Fruit fly (Drosophila melanogaster) whole organism, embryonic: ENCODE results near the gene tplus3a.
A peak's percentile ranks its signal among the peaks of the same experiment; 100 is the strongest.

ENCODE experiments used
- ATbp ChIP-seq: fragments of 200-800 bp; sonication (Bioruptor generic); optimal IDR thresholded peaks from 2 replicates; lab custom pipeline; 2017; ENCODE audit warnings: missing biosample characterization, mild to moderate bottlenecking, missing genetic modification characterization, missing genetic modification reagents
- Atf-2 ChIP-seq: fragments of 200-800 bp; sonication (Bioruptor generic); optimal IDR thresholded peaks from 2 replicates; lab custom pipeline; 2016; ENCODE audit warnings: missing biosample characterization, missing genetic modification characterization
- Bgb ChIP-seq: fragments of 200-800 bp; sonication (Bioruptor generic); IDR thresholded peaks from 2 replicates; pipeline ENCODE4 v1.3.6; 2022; ENCODE audit warnings: missing biosample characterization, missing genetic modification characterization; ENCODE audit not compliant: partially characterized antibody
- CG12744 ChIP-seq: fragments of 200-800 bp; sonication (Bioruptor generic); optimal IDR thresholded peaks from 2 replicates; lab custom pipeline; 2016; ENCODE audit warnings: missing biosample characterization, missing genetic modification characterization
- CG13287 ChIP-seq: fragments of 200-800 bp; sonication (Bioruptor generic); IDR thresholded peaks from 2 replicates; pipeline ENCODE4 v1.3.6; 2022; ENCODE audit warnings: missing biosample characterization, missing genetic modification characterization; ENCODE audit not compliant: partially characterized antibody
- CG17568 ChIP-seq: fragments of 200-800 bp; sonication (Bioruptor generic); optimal IDR thresholded peaks from 2 replicates; lab custom pipeline; 2018; ENCODE audit warnings: missing biosample characterization, mild to moderate bottlenecking, missing genetic modification characterization, moderate library complexity
- CG17612 ChIP-seq: fragments of 200-800 bp; sonication (Bioruptor generic); IDR thresholded peaks from 2 replicates; pipeline ENCODE4 v1.3.6; 2022; ENCODE audit warnings: missing biosample characterization, missing genetic modification characterization
- CG17912 ChIP-seq: fragments of 200-800 bp; sonication (Bioruptor generic); optimal IDR thresholded peaks from 2 replicates; lab custom pipeline; 2018; ENCODE audit warnings: missing biosample characterization, mild to moderate bottlenecking, missing genetic modification characterization
- CG18262 ChIP-seq: fragments of 200-800 bp; optimal IDR thresholded peaks from 3 replicates; lab custom pipeline; 2019; ENCODE audit warnings: missing biosample characterization, mild to moderate bottlenecking, missing genetic modification characterization, moderate library complexity
- CG2202 ChIP-seq: fragments of 200-800 bp; sonication (Bioruptor generic); optimal IDR thresholded peaks from 2 replicates; lab custom pipeline; 2018; ENCODE audit warnings: missing biosample characterization, mild to moderate bottlenecking, missing genetic modification characterization
- CG2875 ChIP-seq: fragments of 200-800 bp; sonication (Bioruptor generic); optimal IDR thresholded peaks from 2 replicates; lab custom pipeline; 2017; ENCODE audit warnings: missing biosample characterization, mild to moderate bottlenecking, missing genetic modification characterization, missing genetic modification reagents
- CG3163 ChIP-seq: fragments of 200-800 bp; sonication (Bioruptor generic); optimal IDR thresholded peaks from 3 replicates; lab custom pipeline; 2016; ENCODE audit warnings: missing biosample characterization, missing genetic modification characterization
- CG3847 ChIP-seq: fragments of 200-800 bp; sonication (Bioruptor generic); IDR thresholded peaks from 2 replicates; pipeline ENCODE4 v1.3.6; 2022; ENCODE audit warnings: missing biosample characterization, missing genetic modification characterization
- CG5953 ChIP-seq: fragments of 200-800 bp; sonication (Bioruptor generic); IDR thresholded peaks from 2 replicates; pipeline ENCODE4 v1.3.6; 2022; ENCODE audit warnings: missing biosample characterization, missing genetic modification characterization
- CG6254 ChIP-seq: fragments of 200-800 bp; sonication (Bioruptor generic); optimal IDR thresholded peaks from 3 replicates; lab custom pipeline; 2017; ENCODE audit warnings: mild to moderate bottlenecking, missing biosample characterization, missing genetic modification reagents, missing genetic modification characterization
- CG6272 ChIP-seq: fragments of 200-800 bp; sonication (Bioruptor generic); IDR thresholded peaks from 2 replicates; pipeline ENCODE4 v1.3.6; 2022; ENCODE audit warnings: missing biosample characterization, missing genetic modification characterization
- CG6813 ChIP-seq: fragments of 200-800 bp; sonication (Bioruptor generic); optimal IDR thresholded peaks from 2 replicates; lab custom pipeline; 2017; ENCODE audit warnings: missing biosample characterization, missing genetic modification characterization, mild to moderate bottlenecking, moderate library complexity, missing genetic modification reagents
- CG7372 ChIP-seq: fragments of 200-800 bp; sonication (Bioruptor generic); IDR thresholded peaks from 2 replicates; pipeline ENCODE4 v1.3.6; 2022; ENCODE audit warnings: missing biosample characterization, missing genetic modification characterization
- CoRest ChIP-seq: fragments of 200-800 bp; sonication (Bioruptor generic); optimal IDR thresholded peaks from 3 replicates; lab custom pipeline; 2018; ENCODE audit warnings: missing biosample characterization, mild to moderate bottlenecking, missing genetic modification characterization, moderate library complexity
- Dad ChIP-seq: fragments of 200-800 bp; sonication (Bioruptor generic); optimal IDR thresholded peaks from 3 replicates; lab custom pipeline; 2016; ENCODE audit warnings: missing biosample characterization, missing genetic modification characterization
- Doc2 ChIP-seq: fragments of 200-800 bp; sonication (Bioruptor generic); IDR thresholded peaks from 2 replicates; pipeline ENCODE4 v1.3.6; 2022; ENCODE audit warnings: missing biosample characterization, missing genetic modification characterization
- Drgx ChIP-seq: fragments of 200-800 bp; sonication (Bioruptor generic); IDR thresholded peaks from 2 replicates; pipeline ENCODE4 v1.3.6; 2022; ENCODE audit warnings: missing biosample characterization, missing genetic modification characterization
- HHEX ChIP-seq: fragments of 200-800 bp; sonication (Bioruptor generic); optimal IDR thresholded peaks from 3 replicates; lab custom pipeline; 2017; ENCODE audit warnings: missing biosample characterization, mild to moderate bottlenecking, missing genetic modification characterization, missing genetic modification reagents
- MESR4 ChIP-seq: fragments of 200-800 bp; sonication (Bioruptor generic); optimal IDR thresholded peaks from 2 replicates; lab custom pipeline; 2018; ENCODE audit warnings: missing biosample characterization, mild to moderate bottlenecking, missing genetic modification characterization, moderate library complexity
- Meics ChIP-seq: fragments of 200-800 bp; sonication (Bioruptor generic); optimal IDR thresholded peaks from 2 replicates; lab custom pipeline; 2017; ENCODE audit warnings: missing biosample characterization, mild to moderate bottlenecking, missing genetic modification characterization
- Oli ChIP-seq: fragments of 200-800 bp; sonication (Bioruptor generic); optimal IDR thresholded peaks from 2 replicates; lab custom pipeline; 2018; ENCODE audit warnings: missing biosample characterization, mild to moderate bottlenecking, missing genetic modification characterization, moderate library complexity
- PHDP ChIP-seq: fragments of 200-800 bp; sonication (Bioruptor generic); optimal IDR thresholded peaks from 3 replicates; lab custom pipeline; 2018; ENCODE audit warnings: missing biosample characterization, mild to moderate bottlenecking, missing genetic modification characterization, moderate library complexity
- Sox100B ChIP-seq: fragments of 200-800 bp; sonication (Bioruptor generic); optimal IDR thresholded peaks from 3 replicates; lab custom pipeline; 2018; ENCODE audit warnings: missing biosample characterization, mild to moderate bottlenecking, missing genetic modification characterization
- Xrp1 ChIP-seq: fragments of 200-800 bp; sonication (Bioruptor generic); IDR thresholded peaks from 2 replicates; pipeline ENCODE4 v1.3.6; 2022; ENCODE audit warnings: missing biosample characterization, missing genetic modification characterization
- YL-1 ChIP-seq: fragments of 200-800 bp; sonication (Bioruptor generic); optimal IDR thresholded peaks from 3 replicates; lab custom pipeline; 2017; ENCODE audit warnings: missing biosample characterization, mild to moderate bottlenecking, missing genetic modification characterization
- ab ChIP-seq: fragments of 200-800 bp; sonication (Bioruptor generic); optimal IDR thresholded peaks from 2 replicates; lab custom pipeline; 2016; ENCODE audit warnings: missing biosample characterization, missing genetic modification characterization
- ara ChIP-seq: fragments of 200-800 bp; sonication (Bioruptor generic); IDR thresholded peaks from 2 replicates; pipeline ENCODE4 v1.3.6; 2022; ENCODE audit warnings: missing biosample characterization, missing genetic modification characterization
- ase ChIP-seq: fragments of 200-800 bp; sonication (Bioruptor generic); IDR thresholded peaks from 3 replicates; pipeline ENCODE4 v1.3.6; 2022; ENCODE audit warnings: missing biosample characterization, missing genetic modification characterization
- bcd ChIP-seq: fragments of 200-800 bp; sonication (Bioruptor generic); optimal IDR thresholded peaks from 2 replicates; lab custom pipeline; 2017; ENCODE audit warnings: missing biosample characterization, mild to moderate bottlenecking, missing genetic modification characterization
- caup ChIP-seq: fragments of 200-800 bp; sonication (Bioruptor generic); optimal IDR thresholded peaks from 3 replicates; lab custom pipeline; 2017; ENCODE audit warnings: missing biosample characterization, mild to moderate bottlenecking, missing genetic modification characterization, moderate library complexity; ENCODE audit not compliant: severe bottlenecking
- crc ChIP-seq: fragments of 200-800 bp; sonication (Bioruptor generic); optimal IDR thresholded peaks from 2 replicates; lab custom pipeline; 2016; ENCODE audit warnings: missing biosample characterization, missing genetic modification characterization
- dimm ChIP-seq: fragments of 200-800 bp; sonication (Bioruptor generic); IDR thresholded peaks from 2 replicates; pipeline ENCODE4 v1.3.6; 2022; ENCODE audit warnings: missing biosample characterization, missing genetic modification characterization
- dmrt11E ChIP-seq: fragments of 200-800 bp; sonication (Bioruptor generic); optimal IDR thresholded peaks from 3 replicates; lab custom pipeline; 2018; ENCODE audit warnings: missing biosample characterization, mild to moderate bottlenecking, missing genetic modification characterization, moderate library complexity
- dysf ChIP-seq: fragments of 200-800 bp; sonication (Bioruptor generic); IDR thresholded peaks from 3 replicates; pipeline ENCODE4 v1.3.6; 2022; ENCODE audit warnings: missing biosample characterization, missing genetic modification characterization
- en ChIP-seq: fragments of 200-800 bp; sonication (Bioruptor generic); optimal IDR thresholded peaks from 2 replicates; lab custom pipeline; 2016; ENCODE audit warnings: missing biosample characterization, missing genetic modification characterization
- fd3F ChIP-seq: fragments of 200-800 bp; sonication (Bioruptor generic); optimal IDR thresholded peaks from 2 replicates; lab custom pipeline; 2018; ENCODE audit warnings: missing biosample characterization, mild to moderate bottlenecking, missing genetic modification characterization, moderate library complexity
- klu ChIP-seq: fragments of 200-800 bp; sonication (Bioruptor generic); IDR thresholded peaks from 2 replicates; pipeline ENCODE4 v1.3.6; 2022; ENCODE audit warnings: missing biosample characterization, missing genetic modification characterization
- nau ChIP-seq: fragments of 200-800 bp; sonication (Bioruptor generic); optimal IDR thresholded peaks from 3 replicates; lab custom pipeline; 2017; ENCODE audit warnings: missing biosample characterization, mild to moderate bottlenecking, missing genetic modification characterization, missing genetic modification reagents
- nerfin-1 ChIP-seq: fragments of 200-800 bp; sonication (Bioruptor generic); optimal IDR thresholded peaks from 3 replicates; lab custom pipeline; 2019; ENCODE audit warnings: missing biosample characterization, mild to moderate bottlenecking, missing genetic modification characterization, moderate library complexity
- pros ChIP-seq: fragments of 200-800 bp; sonication (Bioruptor generic); optimal IDR thresholded peaks from 3 replicates; lab custom pipeline; 2019; ENCODE audit warnings: missing biosample characterization, mild to moderate bottlenecking, missing genetic modification characterization, moderate library complexity
- salm ChIP-seq: fragments of 200-800 bp; sonication (Bioruptor generic); optimal IDR thresholded peaks from 2 replicates; lab custom pipeline; 2018; ENCODE audit warnings: missing biosample characterization, mild to moderate bottlenecking, missing genetic modification characterization
- sc ChIP-seq, 3 experiments: fragments of >200 bp in 2 of 3; fragments of 200-800 bp in 1 of 3; sonication (Bioruptor generic) in 1 of 3; optimal IDR thresholded peaks; 2 replicates in 2 of 3; 3 replicates in 1 of 3; lab custom pipeline; 2017; ENCODE audit warnings: mild to moderate bottlenecking in 1 of 3, missing biosample characterization in 1 of 3, missing genetic modification characterization in 1 of 3, missing genetic modification reagents in 1 of 3
- scrt ChIP-seq: fragments of 200-800 bp; sonication (Bioruptor generic); optimal IDR thresholded peaks from 2 replicates; lab custom pipeline; 2018; ENCODE audit warnings: missing biosample characterization, mild to moderate bottlenecking, missing genetic modification characterization, moderate library complexity
- shn ChIP-seq: fragments of 200-800 bp; sonication (Bioruptor generic); optimal IDR thresholded peaks from 3 replicates; lab custom pipeline; 2016; ENCODE audit warnings: missing biosample characterization, missing genetic modification characterization
- trem ChIP-seq: fragments of 200-800 bp; optimal IDR thresholded peaks from 3 replicates; lab custom pipeline; 2019; ENCODE audit warnings: missing biosample characterization, mild to moderate bottlenecking, missing genetic modification characterization, moderate library complexity
- usp ChIP-seq: fragments of >200 bp; optimal IDR thresholded peaks from 2 replicates; lab custom pipeline; 2017; ENCODE audit warnings: missing biosample characterization, missing genetic modification characterization

Gene tplus3a

dm6 chr2L:22036877-22037276 is 34.1 kb upstream of the tplus3a start (continued):
- TF ChIP-seq sc (optimal IDR thresholded peaks at IDR 0.05; lab: Kevin White, UChicago) (no peak), sc (GFP tag; optimal IDR thresholded peaks at IDR 0.05; lab: Kevin White, UChicago) (peak; percentile 15), CG3847 (GFP tag; lab: Robert Waterston, UW) (no peak), pros (GFP tag; lab: Kevin White, UChicago) (no peak), ara (GFP tag; lab: Robert Waterston, UW) (peak; percentile 52; the same call in 1 of the 2 replicates), Xrp1 (GFP tag; lab: Robert Waterston, UW) (peak; percentile 79), ab (GFP tag; lab: Kevin White, UChicago) (no peak), Meics (GFP tag; lab: Kevin White, UChicago) (no peak), fd3F (GFP tag; lab: Kevin White, UChicago) (no peak), CG17912 (GFP tag; lab: Kevin White, UChicago) (no peak), CG18262 (tag; lab: Kevin White, UChicago) (no peak), Sox100B (GFP tag; lab: Kevin White, UChicago) (peak; percentile 4), CG6254 (GFP tag; lab: Kevin White, UChicago) (peak; percentile 56), bcd (no peak), dimm (GFP tag; lab: Robert Waterston, UW) (no peak), CG7372 (GFP tag; lab: Robert Waterston, UW) (no peak), shn (GFP tag; lab: Kevin White, UChicago) (no peak), CG13287 (GFP tag; lab: Robert Waterston, UW) (no peak), YL-1 (GFP tag; lab: Kevin White, UChicago) (no peak), CG2875 (GFP tag; lab: Kevin White, UChicago) (no peak), CG2202 (tag; lab: Kevin White, UChicago) (peak; percentile 53), CG17612 (GFP tag; lab: Robert Waterston, UW) (no peak), CG6813 (peak; percentile 59), CG17568 (GFP tag; lab: Kevin White, UChicago) (no peak), ase (GFP tag; lab: Robert Waterston, UW) (no peak), salm (tag; lab: Kevin White, UChicago) (no peak), Drgx (GFP tag; lab: Robert Waterston, UW) (no peak), dysf (GFP tag; lab: Robert Waterston, UW) (no peak), nerfin-1 (tag; lab: Kevin White, UChicago) (no peak), caup (GFP tag; lab: Kevin White, UChicago) (no peak), klu (no peak), ATbp (GFP tag; lab: Kevin White, UChicago) (peak; percentile 41), Dad (no peak), MESR4 (no peak), crc (GFP tag; lab: Kevin White, UChicago) (no peak), Bgb (GFP tag; lab: Robert Waterston, UW) (no peak), CoRest (tag; lab: Kevin White, UChicago) (no peak), PHDP (tag; lab: Kevin White, UChicago) (no peak), HHEX (GFP tag; lab: Kevin White, UChicago) (no peak), nau (GFP tag; lab: Kevin White, UChicago) (no peak), dmrt11E (tag; lab: Kevin White, UChicago) (peak; percentile 65), Oli (tag; lab: Kevin White, UChicago) (no peak), CG6272 (GFP tag; lab: Robert Waterston, UW) (no peak), scrt (GFP tag; lab: Kevin White, UChicago) (no peak), Doc2 (no peak), Atf-2 (GFP tag; lab: Kevin White, UChicago) (no peak), usp (GFP tag; lab: Kevin White, UChicago) (no peak), CG12744 (GFP tag; lab: Kevin White, UChicago) (no peak), trem (tag; lab: Kevin White, UChicago) (no peak), CG5953 (no peak), CG3163 (no peak), en (no peak)
